Worm (Caenorhabditis elegans): ENCODE data around the gene srv-5.

DNA sequence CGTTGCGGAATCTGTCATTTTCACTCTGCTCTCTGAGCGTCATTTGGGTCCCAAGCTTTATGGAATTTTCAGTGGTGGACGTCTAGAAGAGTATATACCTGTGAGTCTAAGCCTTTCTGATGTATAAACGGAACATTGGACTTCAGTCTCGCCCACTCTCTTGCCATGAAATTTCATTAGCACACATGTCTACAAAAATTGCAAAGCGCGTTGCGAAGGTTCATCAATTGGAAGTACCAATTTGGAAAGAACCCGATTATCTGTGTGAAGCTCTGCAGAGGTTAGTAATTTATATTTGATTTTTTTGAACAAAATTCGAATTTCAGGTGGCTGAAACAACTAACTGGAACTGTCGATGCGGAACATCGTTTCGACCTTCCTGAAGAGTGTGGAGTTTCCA, 37.7 kb downstream of the srv-5 start:
- TF ChIP-seq madf-10 (tag; optimal IDR thresholded peaks at IDR 0.05) (no peak), pha-4 (tag; optimal IDR thresholded peaks at IDR 0.05) (no peak), ceh-27 (GFP tag; optimal IDR thresholded peaks at IDR 0.05) (no peak), snpc-4 (GFP tag; optimal IDR thresholded peaks at IDR 0.05) (no peak), snpc-4 (tag; optimal IDR thresholded peaks at IDR 0.05) (no peak), Y79H2A.3 (GFP tag; conservative IDR thresholded peaks at IDR 0.05) (no peak), ztf-6 (GFP tag; IDR thresholded peaks at IDR 0.05) (no peak), nfya-1 (tag; optimal IDR thresholded peaks at IDR 0.05; ENCODE audit: borderline replicate concordance, insufficient read depth) (no peak)
